Fruit fly (Drosophila melanogaster) whole organism, embryonic: ENCODE measurements around the gene sol.
A peak's percentile ranks its signal among the peaks of the same experiment; 100 is the strongest.

Experiments
- BEAF-32 ChIP-seq: fragments of 200-800 bp; sonication (Bioruptor generic); optimal IDR thresholded peaks from 3 replicates; lab custom pipeline; 2017; ENCODE audit warnings: missing biosample characterization, missing genetic modification characterization, mild to moderate bottlenecking, moderate library complexity, missing genetic modification reagents
- Bteb2 ChIP-seq: fragments of 200-800 bp; sonication (Bioruptor generic); optimal IDR thresholded peaks from 2 replicates; lab custom pipeline; 2016; ENCODE audit warnings: missing biosample characterization, missing genetic modification characterization
- CG1024 ChIP-seq: fragments of 200-800 bp; sonication (Bioruptor generic); IDR thresholded peaks from 2 replicates; pipeline ENCODE4 v1.3.6; 2022; ENCODE audit warnings: missing biosample characterization, missing genetic modification characterization
- CG13775 ChIP-seq: fragments of 200-800 bp; sonication (Bioruptor generic); optimal IDR thresholded peaks from 3 replicates; lab custom pipeline; 2017; ENCODE audit warnings: missing biosample characterization, mild to moderate bottlenecking, missing genetic modification characterization
- CG14441 ChIP-seq: fragments of 200-800 bp; sonication (Bioruptor generic); IDR thresholded peaks from 2 replicates; pipeline ENCODE4 v1.3.6; 2022; ENCODE audit warnings: missing biosample characterization, missing genetic modification characterization
- CG14965 ChIP-seq: fragments of 200-800 bp; sonication (Bioruptor generic); optimal IDR thresholded peaks from 2 replicates; lab custom pipeline; 2016; ENCODE audit warnings: missing biosample characterization, missing genetic modification characterization, borderline replicate concordance
- CG1529 ChIP-seq: fragments of 200-800 bp; sonication (Bioruptor generic); optimal IDR thresholded peaks from 3 replicates; lab custom pipeline; 2018; ENCODE audit warnings: missing biosample characterization, missing genetic modification characterization
- CG15601 ChIP-seq: fragments of 200-800 bp; sonication (Bioruptor generic); optimal IDR thresholded peaks from 3 replicates; lab custom pipeline; 2019; ENCODE audit warnings: missing biosample characterization, mild to moderate bottlenecking, missing genetic modification characterization, moderate library complexity
- CG16815 ChIP-seq: fragments of 200-800 bp; sonication (Bioruptor generic); optimal IDR thresholded peaks from 3 replicates; lab custom pipeline; 2017; ENCODE audit warnings: missing biosample characterization, mild to moderate bottlenecking, missing genetic modification characterization
- CG16863 ChIP-seq: fragments of 200-800 bp; sonication (Bioruptor generic); optimal IDR thresholded peaks from 3 replicates; lab custom pipeline; 2016; ENCODE audit warnings: missing biosample characterization, missing genetic modification characterization
- CG17385 ChIP-seq: fragments of 200-800 bp; sonication (Bioruptor generic); optimal IDR thresholded peaks from 3 replicates; lab custom pipeline; 2018; ENCODE audit warnings: missing biosample characterization, mild to moderate bottlenecking, missing genetic modification characterization
- CG2199 ChIP-seq: fragments of 200-800 bp; sonication (Bioruptor generic); IDR thresholded peaks from 3 replicates; pipeline ENCODE4 v1.3.6; 2022; ENCODE audit warnings: missing biosample characterization, missing genetic modification characterization
- CG30020 ChIP-seq: fragments of 200-800 bp; optimal IDR thresholded peaks from 2 replicates; lab custom pipeline; 2019; ENCODE audit warnings: missing biosample characterization, mild to moderate bottlenecking, missing genetic modification characterization, moderate library complexity
- CG31365 ChIP-seq: fragments of 200-800 bp; sonication (Bioruptor generic); optimal IDR thresholded peaks from 2 replicates; lab custom pipeline; 2018; ENCODE audit warnings: missing biosample characterization, mild to moderate bottlenecking, missing genetic modification characterization
- CG31441 ChIP-seq: fragments of 200-800 bp; sonication (Bioruptor generic); IDR thresholded peaks from 2 replicates; pipeline ENCODE4 v1.3.6; 2022; ENCODE audit warnings: missing biosample characterization, missing genetic modification characterization
- CG5953 ChIP-seq: fragments of 200-800 bp; sonication (Bioruptor generic); IDR thresholded peaks from 2 replicates; pipeline ENCODE4 v1.3.6; 2022; ENCODE audit warnings: missing biosample characterization, missing genetic modification characterization
- CG6254 ChIP-seq: fragments of 200-800 bp; sonication (Bioruptor generic); optimal IDR thresholded peaks from 3 replicates; lab custom pipeline; 2017; ENCODE audit warnings: mild to moderate bottlenecking, missing biosample characterization, missing genetic modification reagents, missing genetic modification characterization
- CG6272 ChIP-seq: fragments of 200-800 bp; sonication (Bioruptor generic); IDR thresholded peaks from 2 replicates; pipeline ENCODE4 v1.3.6; 2022; ENCODE audit warnings: missing biosample characterization, missing genetic modification characterization
- CG6765 ChIP-seq: fragments of 200-800 bp; sonication (Bioruptor generic); optimal IDR thresholded peaks from 3 replicates; lab custom pipeline; 2017; ENCODE audit warnings: missing biosample characterization, mild to moderate bottlenecking, missing genetic modification characterization
- CG7928 ChIP-seq: fragments of 200-800 bp; sonication (Bioruptor generic); optimal IDR thresholded peaks from 2 replicates; lab custom pipeline; 2017; ENCODE audit warnings: missing biosample characterization, mild to moderate bottlenecking, missing genetic modification characterization
- CTCF ChIP-seq: fragments of 200-800 bp; sonication (Bioruptor generic); optimal IDR thresholded peaks from 2 replicates; lab custom pipeline; 2017; ENCODE audit warnings: missing biosample characterization, mild to moderate bottlenecking, missing genetic modification characterization, moderate library complexity
- D19B ChIP-seq: fragments of 200-800 bp; sonication (Bioruptor generic); optimal IDR thresholded peaks from 2 replicates; lab custom pipeline; 2017; ENCODE audit warnings: missing biosample characterization, mild to moderate bottlenecking, missing genetic modification characterization
- Doc2 ChIP-seq: fragments of 200-800 bp; sonication (Bioruptor generic); IDR thresholded peaks from 2 replicates; pipeline ENCODE4 v1.3.6; 2022; ENCODE audit warnings: missing biosample characterization, missing genetic modification characterization
- HHEX ChIP-seq: fragments of 200-800 bp; sonication (Bioruptor generic); optimal IDR thresholded peaks from 3 replicates; lab custom pipeline; 2017; ENCODE audit warnings: missing biosample characterization, mild to moderate bottlenecking, missing genetic modification characterization, missing genetic modification reagents
- Lim3 ChIP-seq: fragments of 200-800 bp; sonication (Bioruptor generic); IDR thresholded peaks from 2 replicates; pipeline ENCODE4 v1.3.6; 2022; ENCODE audit warnings: missing biosample characterization, missing genetic modification characterization
- Mrtf ChIP-seq: fragments of 200-800 bp; sonication (Bioruptor generic); IDR thresholded peaks from 3 replicates; pipeline ENCODE4 v1.3.6; 2022; ENCODE audit warnings: missing biosample characterization, missing genetic modification characterization
- Myb ChIP-seq: fragments of 200-800 bp; sonication (Bioruptor generic); optimal IDR thresholded peaks from 2 replicates; lab custom pipeline; 2016; ENCODE audit warnings: missing biosample characterization, missing genetic modification characterization
- NC2α ChIP-seq: fragments of 200-800 bp; sonication (Bioruptor generic); optimal IDR thresholded peaks from 2 replicates; lab custom pipeline; 2016; ENCODE audit warnings: missing biosample characterization, missing genetic modification characterization
- Nf-YC ChIP-seq: fragments of 200-800 bp; optimal IDR thresholded peaks from 3 replicates; lab custom pipeline; 2019; ENCODE audit warnings: missing biosample characterization, mild to moderate bottlenecking, missing genetic modification characterization, moderate library complexity
- Oaz ChIP-seq: fragments of 200-800 bp; sonication (Bioruptor generic); IDR thresholded peaks from 2 replicates; pipeline ENCODE4 v1.3.6; 2022; ENCODE audit warnings: missing biosample characterization, missing genetic modification characterization
- Optix ChIP-seq: fragments of 200-800 bp; sonication (Bioruptor generic); IDR thresholded peaks from 3 replicates; pipeline ENCODE4 v1.3.6; 2022; ENCODE audit warnings: missing biosample characterization, missing genetic modification characterization
- Ravus ChIP-seq: fragments of 200-800 bp; sonication (Bioruptor generic); IDR thresholded peaks from 2 replicates; pipeline ENCODE4 v1.3.6; 2022; ENCODE audit warnings: missing biosample characterization, missing genetic modification characterization
- Scr ChIP-seq: fragments of 200-800 bp; sonication (Bioruptor generic); IDR thresholded peaks from 2 replicates; pipeline ENCODE4 v1.3.6; 2022; ENCODE audit warnings: missing biosample characterization, missing genetic modification characterization; ENCODE audit not compliant: partially characterized antibody
- Sox102F ChIP-seq: fragments of 200-800 bp; sonication (Bioruptor generic); optimal IDR thresholded peaks from 2 replicates; lab custom pipeline; 2018; ENCODE audit warnings: missing biosample characterization, mild to moderate bottlenecking, missing genetic modification characterization, moderate library complexity
- Usf ChIP-seq: fragments of 200-800 bp; sonication (Bioruptor generic); optimal IDR thresholded peaks from 2 replicates; lab custom pipeline; 2017; ENCODE audit warnings: missing genotype, missing biosample characterization, missing genetic modification characterization
- Vsx1 ChIP-seq: fragments of 200-800 bp; sonication (Bioruptor generic); optimal IDR thresholded peaks from 2 replicates; lab custom pipeline; 2017; ENCODE audit warnings: missing biosample characterization, mild to moderate bottlenecking, missing genetic modification characterization, missing genetic modification reagents
- amos ChIP-seq: fragments of 200-800 bp; sonication (Bioruptor generic); IDR thresholded peaks from 2 replicates; pipeline ENCODE4 v1.3.6; 2022; ENCODE audit warnings: missing biosample characterization, missing genetic modification characterization; ENCODE audit not compliant: partially characterized antibody
- ap ChIP-seq: fragments of 200-800 bp; sonication (Bioruptor generic); IDR thresholded peaks from 2 replicates; pipeline ENCODE4 v1.3.6; 2022; ENCODE audit warnings: missing biosample characterization, missing genetic modification characterization
- ato ChIP-seq: fragments of 200-800 bp; sonication (Bioruptor generic); IDR thresholded peaks from 2 replicates; pipeline ENCODE4 v1.3.6; 2022; ENCODE audit warnings: missing biosample characterization, missing genetic modification characterization; ENCODE audit not compliant: partially characterized antibody
- crol ChIP-seq: fragments of 200-800 bp; sonication (Bioruptor generic); IDR thresholded peaks from 2 replicates; pipeline ENCODE4 v1.3.6; 2022; ENCODE audit warnings: missing biosample characterization, missing genetic modification characterization
- emc ChIP-seq: fragments of 200-800 bp; sonication (Bioruptor generic); optimal IDR thresholded peaks from 2 replicates; lab custom pipeline; 2016; ENCODE audit warnings: missing biosample characterization, missing genetic modification characterization
- maf-S ChIP-seq: fragments of 200-800 bp; sonication (Bioruptor generic); optimal IDR thresholded peaks from 2 replicates; lab custom pipeline; 2016; ENCODE audit warnings: missing biosample characterization, missing genetic modification characterization
- phol ChIP-seq: fragments of 200-800 bp; sonication (Bioruptor generic); optimal IDR thresholded peaks from 3 replicates; lab custom pipeline; 2018; ENCODE audit warnings: missing biosample characterization, mild to moderate bottlenecking, missing genetic modification characterization, moderate library complexity
- sd ChIP-seq: fragments of 200-800 bp; sonication (Bioruptor generic); optimal IDR thresholded peaks from 3 replicates; lab custom pipeline; 2018; ENCODE audit warnings: missing biosample characterization, mild to moderate bottlenecking, missing genetic modification characterization, moderate library complexity
- seq ChIP-seq: fragments of 200-800 bp; sonication (Bioruptor generic); IDR thresholded peaks from 2 replicates; pipeline ENCODE4 v1.3.6; 2022; ENCODE audit warnings: missing biosample characterization, missing genetic modification characterization
- slbo ChIP-seq: fragments of 200-800 bp; sonication (Bioruptor generic); IDR thresholded peaks from 2 replicates; pipeline ENCODE4 v1.3.6; 2022; ENCODE audit warnings: missing biosample characterization, missing genetic modification characterization
- slp2 ChIP-seq: fragments of 200-800 bp; sonication (Bioruptor generic); optimal IDR thresholded peaks from 2 replicates; lab custom pipeline; 2016; ENCODE audit warnings: missing biosample characterization, missing genetic modification characterization
- ssp ChIP-seq: fragments of 200-800 bp; sonication (Bioruptor generic); IDR thresholded peaks from 2 replicates; pipeline ENCODE4 v1.3.6; 2022; ENCODE audit warnings: missing biosample characterization, missing genetic modification characterization
- trem ChIP-seq: fragments of 200-800 bp; optimal IDR thresholded peaks from 3 replicates; lab custom pipeline; 2019; ENCODE audit warnings: missing biosample characterization, mild to moderate bottlenecking, missing genetic modification characterization, moderate library complexity
- vfl ChIP-seq: fragments of 200-800 bp; sonication (Bioruptor generic); optimal IDR thresholded peaks from 2 replicates; lab custom pipeline; 2016; ENCODE audit warnings: missing biosample characterization, missing genetic modification characterization
- yki ChIP-seq: fragments of >200 bp; optimal IDR thresholded peaks from 3 replicates; lab custom pipeline; 2018
- zen2 ChIP-seq: fragments of 200-800 bp; sonication (Bioruptor generic); IDR thresholded peaks from 3 replicates; pipeline ENCODE4 v1.3.6; 2022; ENCODE audit warnings: missing biosample characterization, missing genetic modification characterization; ENCODE audit not compliant: partially characterized antibody

sol gene

DNA sequence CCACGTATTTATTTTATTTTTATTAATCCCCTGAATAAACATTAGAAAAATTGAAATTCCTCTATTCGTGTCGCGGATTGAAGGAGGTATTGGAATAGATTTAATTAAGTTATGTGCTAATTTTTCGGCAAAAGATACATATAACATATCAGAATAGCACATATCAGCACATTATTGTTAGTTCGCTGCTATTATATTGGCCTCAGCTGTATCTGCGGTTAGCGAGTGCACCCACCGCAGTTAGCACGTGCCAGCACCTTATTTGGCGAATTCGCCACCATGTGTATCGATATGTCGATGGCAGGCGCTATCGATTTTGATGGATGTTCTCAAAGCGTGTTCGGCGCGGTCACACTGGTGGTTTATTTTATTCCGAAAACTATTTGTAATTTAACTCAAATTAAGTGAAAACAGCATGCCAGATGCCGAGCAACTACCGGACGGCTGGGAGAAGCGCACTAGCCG lies 5.0 kb upstream of the sol start, which contains the start of gene dod (continued):
- TF ChIP-seq Nf-YC: peak; percentile 38
- TF ChIP-seq CG14965: no peak
- TF ChIP-seq Bteb2 (GFP tag; lab: Kevin White, UChicago): peak; percentile 15
- peak; percentile 24 for TF ChIP-seq CG7928 (GFP tag; lab: Kevin White, UChicago)
- TF ChIP-seq slbo (GFP tag; lab: Robert Waterston, UW): peak; percentile 72
- no peak for TF ChIP-seq CG16815 (GFP tag; lab: Kevin White, UChicago)
- no peak for TF ChIP-seq Lim3
- TF ChIP-seq sd (tag; lab: Kevin White, UChicago): peak; percentile 93
- peak; percentile 54 for TF ChIP-seq CG17385 (GFP tag; lab: Kevin White, UChicago)
- TF ChIP-seq D19B (GFP tag; lab: Kevin White, UChicago): no peak
- TF ChIP-seq zen2 (GFP tag; lab: Robert Waterston, UW): peak; percentile 53; the same call in 1 of the 3 replicates
- no peak; the same call in 1 of the 2 replicates for TF ChIP-seq seq (GFP tag; lab: Robert Waterston, UW)
- TF ChIP-seq CG31441 (GFP tag; lab: Robert Waterston, UW): no peak; the same call in 1 of the 2 replicates
- TF ChIP-seq vfl (GFP tag; lab: Kevin White, UChicago): no peak
- no peak for TF ChIP-seq CG31365 (tag; lab: Kevin White, UChicago)
- TF ChIP-seq CG6765 (GFP tag; lab: Kevin White, UChicago): peak; percentile 17
- peak; percentile 57 for TF ChIP-seq Myb (GFP tag; lab: Kevin White, UChicago)
- TF ChIP-seq CG5953: no peak
- TF ChIP-seq Scr (GFP tag; lab: Robert Waterston, UW): peak; percentile 74
- TF ChIP-seq amos: peak; percentile 87
- TF ChIP-seq ssp (GFP tag; lab: Robert Waterston, UW): no peak
- TF ChIP-seq Usf (GFP tag; lab: Kevin White, UChicago): peak; percentile 6
- TF ChIP-seq NC2α: no peak
- peak; percentile 13 for TF ChIP-seq HHEX
- TF ChIP-seq slp2 (GFP tag; lab: Kevin White, UChicago): no peak
- no peak for TF ChIP-seq Ravus
- TF ChIP-seq maf-S (GFP tag; lab: Kevin White, UChicago): no peak
- no peak for TF ChIP-seq Oaz (GFP tag; lab: Robert Waterston, UW)
- TF ChIP-seq emc (GFP tag; lab: Kevin White, UChicago): no peak
- peak; percentile 88 for TF ChIP-seq BEAF-32
- no peak for TF ChIP-seq CG6254 (GFP tag; lab: Kevin White, UChicago)
- TF ChIP-seq Doc2 (GFP tag; lab: Robert Waterston, UW): no peak
- TF ChIP-seq Optix: no peak
- TF ChIP-seq CG30020 (tag; lab: Kevin White, UChicago): peak; percentile 7
- TF ChIP-seq CG2199 (GFP tag; lab: Robert Waterston, UW): peak; percentile 45; the same call in 1 of the 3 replicates
- TF ChIP-seq CTCF (GFP tag; lab: Kevin White, UChicago): peak; percentile 60
- TF ChIP-seq CG14441: peak; percentile 37; the same call in 1 of the 2 replicates
- no peak for TF ChIP-seq ap (GFP tag; lab: Robert Waterston, UW)
- TF ChIP-seq CG1529 (GFP tag; lab: Kevin White, UChicago): no peak
- TF ChIP-seq CG6272 (GFP tag; lab: Robert Waterston, UW): peak; percentile 45; the same call in 1 of the 2 replicates
- no peak for TF ChIP-seq CG1024 (GFP tag; lab: Robert Waterston, UW)
- TF ChIP-seq ato (GFP tag; lab: Robert Waterston, UW): peak; percentile 78
- no peak for TF ChIP-seq Mrtf (GFP tag; lab: Robert Waterston, UW)
- no peak for TF ChIP-seq crol
- peak; percentile 74 for TF ChIP-seq phol (tag; lab: Kevin White, UChicago)
- peak; percentile 14 for TF ChIP-seq CG16863
- TF ChIP-seq Sox102F (GFP tag; lab: Kevin White, UChicago): no peak
- TF ChIP-seq yki (lab: Kevin White, UChicago): no peak
- no peak for TF ChIP-seq Vsx1
- TF ChIP-seq trem (tag; lab: Kevin White, UChicago): peak; percentile 57
- TF ChIP-seq CG15601 (tag; lab: Kevin White, UChicago): peak; percentile 49
- TF ChIP-seq CG13775 (GFP tag; lab: Kevin White, UChicago): peak; percentile 42
